Fruit fly (Drosophila melanogaster): ENCODE measurements around the gene Nak.

dm6 chr2L:18914829-18915228 is 53.7 kb downstream of the Nak start:
- TF ChIP-seq pan (optimal IDR thresholded peaks at IDR 0.05) (no peak), psq (optimal IDR thresholded peaks at IDR 0.05) (no peak), usp (GFP tag; optimal IDR thresholded peaks at IDR 0.05) (no peak), CG8478 (optimal IDR thresholded peaks at IDR 0.05) (no peak), EcR (GFP tag; optimal IDR thresholded peaks at IDR 0.05) (no peak), Dll (optimal IDR thresholded peaks at IDR 0.05) (no peak)

All from whole organism.